Fruit fly (Drosophila melanogaster) whole organism: Measurements from ENCODE around the gene fd3F.
"Not testable (repeated sequence)": the region's sequence is repeated elsewhere in the genome, so short reads cannot be mapped to it uniquely, and the experiment has no call there.

Source experiments
- CG8478 ChIP-seq: fragments of >200 bp; optimal IDR thresholded peaks from 2 replicates; lab custom pipeline; 2018; ENCODE audit warnings: inconsistent platforms
- Dll ChIP-seq: fragments of >200 bp; optimal IDR thresholded peaks from 2 replicates; lab custom pipeline; 2017
- EcR ChIP-seq, 2 experiments: fragments of >200 bp; optimal IDR thresholded peaks; 2 replicates each; lab custom pipeline; 2017; ENCODE audit warnings: missing biosample characterization in 2 of 2, missing genetic modification characterization in 2 of 2, missing genetic modification reagents in 2 of 2
- pan ChIP-seq: fragments of >200 bp; optimal IDR thresholded peaks from 2 replicates; lab custom pipeline; 2017
- psq ChIP-seq: fragments of >200 bp; optimal IDR thresholded peaks from 2 replicates; lab custom pipeline; 2017
- usp ChIP-seq: fragments of >200 bp; optimal IDR thresholded peaks from 2 replicates; lab custom pipeline; 2017; ENCODE audit warnings: missing biosample characterization, missing genetic modification characterization, mixed read lengths

fd3F gene

dm6 chrX:3802016-3802415 lies at the start of gene fd3F:
Gene fd3F, plus strand, starts transcription at chrX:3802316.
- TF ChIP-seq pan; usp; CG8478 (lab: Kevin White, UChicago): not testable (repeated sequence)

dm6 chrX:3761318-3762081 lies 40.6 kb upstream of the fd3F start:
- TF ChIP-seq psq (lab: Kevin White, UChicago) (no peak), pan (no peak), Dll (lab: Kevin White, UChicago) (no peak), usp (no peak), CG8478 (lab: Kevin White, UChicago) (no peak), EcR (GFP tag; optimal IDR thresholded peaks at IDR 0.05; lab: Kevin White, UChicago) (no peak)

- no peak for TF ChIP-seq psq (lab: Kevin White, UChicago)
Observed at dm6 chrX:3762441-3762840, 39.7 kb upstream of the fd3F start.

DNA sequence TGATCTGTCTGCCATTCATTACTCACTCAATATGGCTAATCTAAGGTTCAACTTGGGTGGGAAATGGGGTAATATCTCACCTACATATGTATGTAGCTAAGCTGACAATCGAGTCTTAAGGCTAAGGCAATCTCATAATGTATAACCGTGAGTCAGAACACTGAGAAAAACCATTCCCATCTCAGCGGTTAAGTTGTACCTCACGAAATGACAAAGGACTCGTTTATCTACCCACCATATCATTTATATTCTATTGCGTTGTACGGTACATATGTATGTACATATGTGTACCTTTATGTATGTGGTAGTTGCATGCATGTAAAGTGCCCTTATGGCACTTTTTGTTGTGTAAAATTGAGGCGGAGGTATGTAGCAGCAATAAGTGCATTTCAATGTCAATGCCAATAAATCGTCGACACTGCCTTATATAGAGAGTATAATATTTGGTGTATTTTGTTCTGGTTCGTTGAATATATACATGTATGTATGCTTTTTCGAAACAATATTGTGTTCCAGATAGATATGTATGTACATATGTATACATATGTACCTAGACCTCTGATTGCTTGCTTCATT lies 39.1 kb upstream of the fd3F start:
- TF ChIP-seq pan = no peak
- no peak for TF ChIP-seq psq (lab: Kevin White, UChicago)
- no peak for TF ChIP-seq CG8478 (lab: Kevin White, UChicago)
- no peak for TF ChIP-seq EcR (GFP tag; optimal IDR thresholded peaks at IDR 0.05; lab: Kevin White, UChicago)
- no peak for TF ChIP-seq usp
- no peak for TF ChIP-seq Dll (lab: Kevin White, UChicago)

- TF ChIP-seq pan = no peak
- TF ChIP-seq CG8478 (lab: Kevin White, UChicago) = no peak
- no peak for TF ChIP-seq psq (lab: Kevin White, UChicago)
- TF ChIP-seq usp = no peak
Observed at dm6 chrX:3764223-3764622, 37.9 kb upstream of the fd3F start.

DNA sequence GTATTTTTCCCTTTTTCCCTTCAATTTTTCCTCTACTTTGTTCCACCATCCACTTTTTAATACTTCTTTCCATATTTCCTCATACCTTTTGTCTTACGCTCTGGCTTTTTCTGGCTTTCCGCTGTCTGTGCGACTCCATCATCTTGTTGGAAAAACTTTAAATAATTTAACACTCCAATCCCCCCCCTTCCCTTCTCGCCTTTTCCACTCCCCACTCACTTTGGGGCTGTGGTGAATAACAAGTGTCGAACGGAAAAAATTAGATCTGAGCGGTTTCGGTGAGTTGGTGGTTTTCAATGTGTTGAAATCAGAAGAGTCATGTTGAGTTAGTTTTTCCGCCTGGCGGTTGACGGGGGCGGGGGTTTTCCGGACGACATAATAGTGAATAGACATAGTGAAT lies 35.0 kb upstream of the fd3F start:
- TF ChIP-seq psq (lab: Kevin White, UChicago) (no peak), EcR (GFP tag; optimal IDR thresholded peaks at IDR 0.05; lab: Kevin White, UChicago) (no peak), Dll (lab: Kevin White, UChicago) (no peak), CG8478 (lab: Kevin White, UChicago) (no peak), usp (no peak), pan (no peak)

dm6 chrX:3768202-3768601 lies 33.9 kb upstream of the fd3F start:
- TF ChIP-seq Dll (lab: Kevin White, UChicago) = no peak
- TF ChIP-seq EcR (GFP tag; optimal IDR thresholded peaks at IDR 0.05; lab: Kevin White, UChicago) = no peak
- no peak for TF ChIP-seq CG8478 (lab: Kevin White, UChicago)
- TF ChIP-seq usp = no peak
- TF ChIP-seq psq (lab: Kevin White, UChicago) = no peak
- no peak for TF ChIP-seq pan

dm6 chrX:3772434-3772810 lies 29.7 kb upstream of the fd3F start:
- TF ChIP-seq usp (no peak), psq (lab: Kevin White, UChicago) (no peak), EcR (GFP tag; optimal IDR thresholded peaks at IDR 0.05; lab: Kevin White, UChicago) (no peak), pan (no peak), Dll (lab: Kevin White, UChicago) (no peak), CG8478 (lab: Kevin White, UChicago) (no peak)

DNA sequence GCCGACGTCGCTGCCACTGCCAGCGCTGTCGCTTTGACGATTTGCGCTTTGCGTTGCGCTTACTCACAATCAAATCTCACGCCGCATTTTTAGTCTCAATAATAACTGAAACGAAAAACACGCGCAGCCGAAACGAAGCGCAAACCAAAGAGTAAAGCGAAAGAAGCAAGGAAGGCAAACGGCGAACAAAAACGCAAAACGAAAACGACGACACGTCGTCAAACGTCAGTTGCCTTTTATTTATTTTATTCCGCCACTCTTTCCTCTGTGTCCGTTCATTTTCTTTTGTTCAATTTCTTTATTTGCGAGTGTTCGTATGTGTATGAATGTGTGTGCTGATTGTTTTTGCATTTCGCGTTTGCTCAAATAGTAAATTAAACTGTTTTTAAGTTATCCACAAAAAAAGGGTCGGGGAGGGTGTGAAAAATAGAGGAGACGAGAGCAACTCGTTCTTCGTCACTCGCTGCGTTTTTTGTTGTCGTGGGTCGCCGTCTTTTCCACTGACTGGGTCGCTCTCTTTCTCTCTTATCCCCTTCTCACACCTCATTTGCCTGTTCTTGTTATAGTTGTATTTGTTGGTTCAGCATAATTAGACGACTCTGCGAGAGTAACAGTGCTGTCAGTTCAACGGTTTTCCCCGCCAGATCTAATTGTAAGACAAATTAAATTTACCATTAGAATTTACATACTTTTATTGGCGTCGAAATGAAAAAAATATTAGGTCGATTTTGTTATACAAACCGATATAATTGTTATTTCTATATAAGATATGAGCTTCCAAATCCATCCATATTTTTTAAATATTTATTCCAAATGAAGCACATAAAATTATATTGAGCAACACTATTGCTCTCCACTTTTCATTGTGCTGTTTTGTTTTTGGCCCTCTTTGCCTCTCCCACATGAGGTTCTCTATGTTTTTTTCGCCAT lies 29.0 kb upstream of the fd3F start:
- TF ChIP-seq CG8478 (lab: Kevin White, UChicago) (no peak), psq (lab: Kevin White, UChicago) (no peak), EcR (GFP tag; optimal IDR thresholded peaks at IDR 0.05; lab: Kevin White, UChicago) (no peak), usp (no peak), pan (no peak), Dll (lab: Kevin White, UChicago) (no peak)

dm6 chrX:3774277-3774676 lies 27.8 kb upstream of the fd3F start:
- TF ChIP-seq EcR (GFP tag; optimal IDR thresholded peaks at IDR 0.05; lab: Kevin White, UChicago) (no peak), psq (lab: Kevin White, UChicago) (no peak), usp (no peak), CG8478 (lab: Kevin White, UChicago) (no peak), Dll (lab: Kevin White, UChicago) (no peak), pan (no peak)

DNA sequence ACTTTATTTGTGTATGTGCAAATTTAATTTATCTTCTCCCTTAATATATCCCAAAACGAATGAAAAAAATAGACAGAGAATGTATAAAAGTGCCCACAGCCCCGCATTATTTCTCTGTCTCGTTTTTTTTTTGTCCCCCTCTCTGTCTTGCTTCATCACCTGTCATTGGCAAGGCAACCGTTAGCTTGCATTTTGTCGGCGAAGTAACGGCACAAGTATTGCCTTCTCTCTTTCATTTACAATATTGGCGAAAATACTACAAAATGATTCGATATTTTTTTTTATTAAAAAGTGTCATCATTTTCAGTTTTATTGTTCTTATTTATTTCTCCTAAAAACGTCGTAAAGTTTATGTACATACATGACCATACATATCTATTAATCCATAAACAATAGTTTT lies 27.0 kb upstream of the fd3F start:
- TF ChIP-seq CG8478 (lab: Kevin White, UChicago) = no peak
- no peak for TF ChIP-seq Dll (lab: Kevin White, UChicago)
- TF ChIP-seq EcR (GFP tag; optimal IDR thresholded peaks at IDR 0.05; lab: Kevin White, UChicago) = no peak
- TF ChIP-seq psq (lab: Kevin White, UChicago) = no peak
- no peak for TF ChIP-seq usp
- TF ChIP-seq pan = no peak
